Fruit fly (Drosophila melanogaster): ENCODE results near the gene Arl8.

Gene Arl8

dm6 chr3R:8120338-8120662, 6.1 kb upstream of the Arl8 start:
- TF ChIP-seq Rel (GFP tag; optimal IDR thresholded peaks at IDR 0.05) (no peak), Rel (tag; optimal IDR thresholded peaks at IDR 0.05) (peak; percentile 49), Myc (optimal IDR thresholded peaks at IDR 0.05) (peak; percentile 86), foxo (GFP tag; optimal IDR thresholded peaks at IDR 0.05) (no peak)

- TF ChIP-seq CrebA (GFP tag; optimal IDR thresholded peaks at IDR 0.05; ENCODE audit: borderline replicate concordance) (no peak), Hr83 (GFP tag; optimal IDR thresholded peaks at IDR 0.05; ENCODE audit: poor library complexity, severe bottlenecking) (peak; percentile 60), Mio (GFP tag; optimal IDR thresholded peaks at IDR 0.05) (no peak), sage (GFP tag; optimal IDR thresholded peaks at IDR 0.05) (no peak), Dfd (GFP tag; optimal IDR thresholded peaks at IDR 0.05) (no peak), sv (GFP tag; optimal IDR thresholded peaks at IDR 0.05) (peak; percentile 51), OdsH (GFP tag; optimal IDR thresholded peaks at IDR 0.05) (peak; percentile 18), GATAd (GFP tag; optimal IDR thresholded peaks at IDR 0.05) (no peak), Dif (GFP tag; optimal IDR thresholded peaks at IDR 0.05; ENCODE audit: partially characterized antibody) (no peak), dsf (GFP tag; optimal IDR thresholded peaks at IDR 0.05; ENCODE audit: borderline replicate concordance) (peak; percentile 14), dmrt93B (GFP tag; optimal IDR thresholded peaks at IDR 0.05) (peak; percentile 5), usp (GFP tag; optimal IDR thresholded peaks at IDR 0.05) (no peak), br (GFP tag; optimal IDR thresholded peaks at IDR 0.05) (peak; percentile 69), Jra (GFP tag; optimal IDR thresholded peaks at IDR 0.05) (peak; percentile 27), N (GFP tag; optimal IDR thresholded peaks at IDR 0.05) (no peak), Abd-B (GFP tag; optimal IDR thresholded peaks at IDR 0.05) (no peak), pan (optimal IDR thresholded peaks at IDR 0.05) (no peak), CG32264 (GFP tag; optimal IDR thresholded peaks at IDR 0.05) (peak; percentile 45), Sp1 (GFP tag; optimal IDR thresholded peaks at IDR 0.05) (peak; percentile 58), psq (GFP tag; optimal IDR thresholded peaks at IDR 0.05) (peak; percentile 46), brk (GFP tag; optimal IDR thresholded peaks at IDR 0.05) (peak; percentile 82), foxo (GFP tag; optimal IDR thresholded peaks at IDR 0.05) (peak in 1 of 2 experiments; percentile 73), ey (GFP tag; optimal IDR thresholded peaks at IDR 0.05) (peak; percentile 57), CG9705 (GFP tag; optimal IDR thresholded peaks at IDR 0.05) (peak; percentile 51), rgr (GFP tag; optimal IDR thresholded peaks at IDR 0.05) (peak; percentile 68), tai (GFP tag; optimal IDR thresholded peaks at IDR 0.05) (peak; percentile 4), Hr78 (GFP tag; optimal IDR thresholded peaks at IDR 0.05) (no peak), jim (GFP tag; optimal IDR thresholded peaks at IDR 0.05) (no peak), fru (GFP tag; optimal IDR thresholded peaks at IDR 0.05) (peak; percentile 86), Myc (optimal IDR thresholded peaks at IDR 0.05) (peak; percentile 61), Vsx2 (GFP tag; optimal IDR thresholded peaks at IDR 0.05; ENCODE audit: partially characterized antibody) (no peak), h (GFP tag; optimal IDR thresholded peaks at IDR 0.05) (peak; percentile 70), Hnf4 (GFP tag; optimal IDR thresholded peaks at IDR 0.05) (peak; percentile 63), dl (GFP tag; optimal IDR thresholded peaks at IDR 0.05; ENCODE audit: insufficient read depth in 1 of 2, partially characterized antibody in 2 of 2) (no peak), HLH106 (tag; optimal IDR thresholded peaks at IDR 0.05) (peak; percentile 61), lola (GFP tag; optimal IDR thresholded peaks at IDR 0.05) (no peak), woc (GFP tag; optimal IDR thresholded peaks at IDR 0.05) (peak; percentile 68), Rel (GFP tag; optimal IDR thresholded peaks at IDR 0.05) (no peak), Rel (tag; optimal IDR thresholded peaks at IDR 0.05) (peak; percentile 37)
These were observed 4.0 kb upstream of the Arl8 start, which contains the start of gene CG7878 for dm6 chr3R:8122198-8122970. TSS of gene CG7878 (plus strand) at chr3R:8122725.

Measured in whole organism, wandering third instar larva.